Fruit fly (Drosophila melanogaster): ENCODE measurements around the gene Cyp4ae1.

The Cyp4ae1 gene

DNA sequence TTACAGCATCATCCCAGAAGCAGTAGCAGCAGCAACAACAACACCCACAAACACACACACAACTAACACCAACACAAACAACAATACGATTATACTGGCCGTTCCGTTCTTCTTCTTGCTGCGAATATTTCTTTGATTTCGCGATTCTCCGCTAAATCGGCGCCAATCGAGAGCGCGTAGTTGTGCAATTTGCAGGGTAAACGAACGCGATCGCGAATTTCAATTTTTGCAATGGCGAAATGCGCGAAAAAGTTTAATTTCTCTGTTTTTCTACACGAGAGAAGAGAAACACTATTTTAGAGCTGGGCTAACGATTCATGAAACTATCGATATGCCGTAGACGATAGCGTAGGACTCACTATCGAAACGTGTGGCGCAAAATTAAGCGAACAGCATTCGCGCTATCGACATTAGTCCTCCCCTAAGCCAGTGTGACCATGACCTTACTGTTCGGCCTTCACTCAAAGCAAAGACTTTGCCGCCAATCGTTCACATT, 20.1 kb upstream of the Cyp4ae1 start, which contains the start of gene wapl (continued):
- no peak for TF ChIP-seq Meics (GFP tag; optimal IDR thresholded peaks at IDR 0.05)
- TF ChIP-seq trem (tag; optimal IDR thresholded peaks at IDR 0.05): peak; percentile 75
- TF ChIP-seq CG13894 (tag; optimal IDR thresholded peaks at IDR 0.05): peak; percentile 8
- peak; percentile 94 for TF ChIP-seq Dll (GFP tag; IDR thresholded peaks at IDR 0.05; ENCODE audit: partially characterized antibody)
- TF ChIP-seq sug (tag; optimal IDR thresholded peaks at IDR 0.05): peak; percentile 49
- peak; percentile 87 for TF ChIP-seq mld (GFP tag; IDR thresholded peaks at IDR 0.05; ENCODE audit: partially characterized antibody)
- TF ChIP-seq Taf1 (GFP tag; IDR thresholded peaks at IDR 0.05): no peak
- no peak for TF ChIP-seq dmrt11E (tag; optimal IDR thresholded peaks at IDR 0.05)
- TF ChIP-seq sisA (GFP tag; IDR thresholded peaks at IDR 0.05): 0 out of 2 replicates have a peak, but pooled peaks have one; percentile 8
- TF ChIP-seq unpg (GFP tag; optimal IDR thresholded peaks at IDR 0.05): peak; percentile 3
- no peak for TF ChIP-seq Nf-YB (GFP tag; optimal IDR thresholded peaks at IDR 0.05)
- TF ChIP-seq HLHmδ (GFP tag; optimal IDR thresholded peaks at IDR 0.05): no peak
- TF ChIP-seq CG1792 (GFP tag; optimal IDR thresholded peaks at IDR 0.05): peak; percentile 8
- TF ChIP-seq Ada2b (GFP tag; IDR thresholded peaks at IDR 0.05): no peak
- TF ChIP-seq CG5245 (GFP tag; optimal IDR thresholded peaks at IDR 0.05): no peak
- TF ChIP-seq pb (GFP tag; optimal IDR thresholded peaks at IDR 0.05): no peak
- peak; percentile 91 for TF ChIP-seq inv (GFP tag; IDR thresholded peaks at IDR 0.05; ENCODE audit: partially characterized antibody)
- TF ChIP-seq Bteb2 (GFP tag; optimal IDR thresholded peaks at IDR 0.05): no peak
- no peak for TF ChIP-seq Fer3 (tag; optimal IDR thresholded peaks at IDR 0.05)
- peak; percentile 54 for TF ChIP-seq CG2712 (tag; optimal IDR thresholded peaks at IDR 0.05)
- TF ChIP-seq CG9797 (GFP tag; optimal IDR thresholded peaks at IDR 0.05): peak; percentile 85
- peak; percentile 94 for TF ChIP-seq E2f2 (GFP tag; IDR thresholded peaks at IDR 0.05)
- TF ChIP-seq jumu (GFP tag; optimal IDR thresholded peaks at IDR 0.05): peak; percentile 25
- TF ChIP-seq Lhr (GFP tag; optimal IDR thresholded peaks at IDR 0.05): peak; percentile 67
- no peak for TF ChIP-seq dm (GFP tag; optimal IDR thresholded peaks at IDR 0.05)
- no peak for TF ChIP-seq ap (GFP tag; IDR thresholded peaks at IDR 0.05)
- TF ChIP-seq ato (GFP tag; IDR thresholded peaks at IDR 0.05; ENCODE audit: partially characterized antibody): peak; percentile 93
- no peak for TF ChIP-seq CG12299 (tag; optimal IDR thresholded peaks at IDR 0.05)
- TF ChIP-seq CG1603 (tag; optimal IDR thresholded peaks at IDR 0.05): peak; percentile 85
- TF ChIP-seq grau (tag; optimal IDR thresholded peaks at IDR 0.05): peak; percentile 25
- TF ChIP-seq lilli (GFP tag; optimal IDR thresholded peaks at IDR 0.05): peak; percentile 58
- no peak for TF ChIP-seq yki (optimal IDR thresholded peaks at IDR 0.05)
- peak; percentile 13 for TF ChIP-seq CG30403 (GFP tag; optimal IDR thresholded peaks at IDR 0.05)
- TF ChIP-seq CG17568 (GFP tag; optimal IDR thresholded peaks at IDR 0.05): no peak
- peak; percentile 69 for TF ChIP-seq CG14710 (tag; optimal IDR thresholded peaks at IDR 0.05)

dm6 chrX:2161020-2161419, 17.8 kb upstream of the Cyp4ae1 start:
- TF ChIP-seq CG6654 (GFP tag; optimal IDR thresholded peaks at IDR 0.05): no peak
- TF ChIP-seq grn (GFP tag; optimal IDR thresholded peaks at IDR 0.05): peak; percentile 85
- TF ChIP-seq CG5245 (GFP tag; optimal IDR thresholded peaks at IDR 0.05): no peak
- TF ChIP-seq lab (GFP tag; optimal IDR thresholded peaks at IDR 0.05): peak; percentile 60
- TF ChIP-seq Camta (GFP tag; optimal IDR thresholded peaks at IDR 0.05): no peak
- TF ChIP-seq CG6689 (GFP tag; IDR thresholded peaks at IDR 0.05): no peak
- no peak for TF ChIP-seq tap (tag; optimal IDR thresholded peaks at IDR 0.05)
- no peak for TF ChIP-seq CG17328 (GFP tag; IDR thresholded peaks at IDR 0.05)
- no peak for TF ChIP-seq CG13123 (GFP tag; optimal IDR thresholded peaks at IDR 0.05)
- peak; percentile 27; the same call in 1 of the 2 replicates for TF ChIP-seq lmd (GFP tag; IDR thresholded peaks at IDR 0.05)
- no peak for TF ChIP-seq Antp (GFP tag; optimal IDR thresholded peaks at IDR 0.05)
- TF ChIP-seq Mad (GFP tag; optimal IDR thresholded peaks at IDR 0.05): no peak
- no peak for TF ChIP-seq CG1233 (GFP tag; optimal IDR thresholded peaks at IDR 0.05)
- no peak for TF ChIP-seq chn (GFP tag; optimal IDR thresholded peaks at IDR 0.05)
- TF ChIP-seq ewg (GFP tag; optimal IDR thresholded peaks at IDR 0.05): no peak
- TF ChIP-seq phol (tag; optimal IDR thresholded peaks at IDR 0.05): no peak
- TF ChIP-seq prd (optimal IDR thresholded peaks at IDR 0.05): no peak
- 0 out of 3 replicates have a peak, but pooled peaks have one; percentile 7 for TF ChIP-seq prd (GFP tag; IDR thresholded peaks at IDR 0.05)
- TF ChIP-seq CG7839 (tag; optimal IDR thresholded peaks at IDR 0.05): peak; percentile 18
